Fruit fly (Drosophila melanogaster) whole organism, wandering third instar larva: ENCODE data around the gene CG33303.

Experiments used
- Abd-B ChIP-seq: fragments of >200 bp; optimal IDR thresholded peaks from 2 replicates; lab custom pipeline; 2017; ENCODE audit warnings: missing biosample characterization, missing genetic modification characterization
- CG32264 ChIP-seq: fragments of 200-800 bp; sonication (Bioruptor generic); optimal IDR thresholded peaks from 2 replicates; lab custom pipeline; 2016; ENCODE audit warnings: missing biosample characterization, missing genetic modification characterization
- CG9705 ChIP-seq: fragments of 200-800 bp; sonication (Bioruptor generic); optimal IDR thresholded peaks from 2 replicates; lab custom pipeline; 2018; ENCODE audit warnings: missing biosample characterization, mild to moderate bottlenecking, missing genetic modification characterization
- CrebA ChIP-seq: fragments of 200-800 bp; sonication (Bioruptor generic); optimal IDR thresholded peaks from 2 replicates; lab custom pipeline; 2016; ENCODE audit warnings: missing biosample characterization, mild to moderate bottlenecking, missing genetic modification characterization, borderline replicate concordance
- Dfd ChIP-seq: fragments of >200 bp; optimal IDR thresholded peaks from 2 replicates; lab custom pipeline; 2017; ENCODE audit warnings: missing biosample characterization, missing genetic modification characterization
- Dif ChIP-seq: fragments of 200-275, 200-300 bp; sonication (Bioruptor generic); optimal IDR thresholded peaks from 2 replicates; lab custom pipeline; 2018; ENCODE audit warnings: missing biosample characterization, missing genetic modification characterization; ENCODE audit not compliant: partially characterized antibody
- GATAd ChIP-seq: sonication (Bioruptor generic); optimal IDR thresholded peaks from 2 replicates; lab custom pipeline; 2016; ENCODE audit warnings: missing biosample characterization, missing genetic modification characterization
- HLH106 ChIP-seq: fragments of 200-800 bp; optimal IDR thresholded peaks from 3 replicates; lab custom pipeline; 2019; ENCODE audit warnings: missing biosample characterization, mild to moderate bottlenecking, missing genetic modification characterization, moderate library complexity
- Hnf4 ChIP-seq: fragments of 200-800 bp; sonication (Bioruptor generic); optimal IDR thresholded peaks from 2 replicates; lab custom pipeline; 2016; ENCODE audit warnings: missing biosample characterization, mild to moderate bottlenecking, missing genetic modification characterization
- Hr78 ChIP-seq: fragments of >200 bp; optimal IDR thresholded peaks from 2 replicates; lab custom pipeline; 2017; ENCODE audit warnings: missing biosample characterization, missing genetic modification characterization
- Hr83 ChIP-seq: fragments of 200-300 bp; sonication (Bioruptor generic); optimal IDR thresholded peaks from 2 replicates; lab custom pipeline; 2016; ENCODE audit warnings: missing biosample characterization, mild to moderate bottlenecking, missing genetic modification characterization, moderate library complexity; ENCODE audit not compliant: poor library complexity, severe bottlenecking
- Jra ChIP-seq: sonication (Bioruptor generic); optimal IDR thresholded peaks from 2 replicates; lab custom pipeline; 2016; ENCODE audit warnings: missing biosample characterization, missing genetic modification characterization
- Mio ChIP-seq: sonication (Bioruptor generic); optimal IDR thresholded peaks from 2 replicates; lab custom pipeline; 2016; ENCODE audit warnings: missing biosample characterization, missing genetic modification characterization
- Myc ChIP-seq: fragments of >200 bp; optimal IDR thresholded peaks from 2 replicates; lab custom pipeline; 2017
- N ChIP-seq: fragments of >200 bp; optimal IDR thresholded peaks from 2 replicates; lab custom pipeline; 2018; ENCODE audit warnings: missing biosample characterization, missing external identifiers, missing genetic modification characterization
- Rel ChIP-seq, 2 experiments: fragments of 200-800 bp; sonication (Bioruptor generic) in 1 of 2; optimal IDR thresholded peaks; 2 replicates in 1 of 2; 3 replicates in 1 of 2; lab custom pipeline; 2016 to 2019; ENCODE audit warnings: mild to moderate bottlenecking in 2 of 2, missing biosample characterization in 2 of 2, missing genetic modification characterization in 2 of 2, moderate library complexity in 1 of 2
- Sp1 ChIP-seq: fragments of 200-800 bp; sonication (Bioruptor generic); optimal IDR thresholded peaks from 3 replicates; lab custom pipeline; 2019; ENCODE audit warnings: missing biosample characterization, mild to moderate bottlenecking, missing genetic modification characterization, moderate library complexity
- Vsx2 ChIP-seq: fragments of 200-300, 225-300 bp; sonication (Bioruptor generic); optimal IDR thresholded peaks from 2 replicates; lab custom pipeline; 2018; ENCODE audit warnings: missing biosample characterization, missing genetic modification characterization; ENCODE audit not compliant: partially characterized antibody
- br ChIP-seq: fragments of 200-800 bp; sonication (Bioruptor generic); optimal IDR thresholded peaks from 2 replicates; lab custom pipeline; 2016; ENCODE audit warnings: missing biosample characterization, missing genetic modification characterization
- brk ChIP-seq: fragments of 200-800 bp; sonication (Bioruptor generic); optimal IDR thresholded peaks from 2 replicates; lab custom pipeline; 2016; ENCODE audit warnings: missing biosample characterization, mild to moderate bottlenecking, missing genetic modification characterization
- ey ChIP-seq: fragments of 200-800 bp; sonication (Bioruptor generic); optimal IDR thresholded peaks from 2 replicates; lab custom pipeline; 2016; ENCODE audit warnings: missing biosample characterization, missing genetic modification characterization
- fru ChIP-seq: fragments of 200-800 bp; sonication (Bioruptor generic); optimal IDR thresholded peaks from 3 replicates; lab custom pipeline; 2016; ENCODE audit warnings: missing biosample characterization, mild to moderate bottlenecking, missing genetic modification characterization
- jim ChIP-seq: fragments of 175-275, 200-325 bp; sonication (Bioruptor generic); optimal IDR thresholded peaks from 2 replicates; lab custom pipeline; 2016; ENCODE audit warnings: missing biosample characterization, mild to moderate bottlenecking, missing genetic modification characterization
- lola ChIP-seq: fragments of >200 bp; optimal IDR thresholded peaks from 2 replicates; lab custom pipeline; 2017; ENCODE audit warnings: missing biosample characterization, missing genetic modification characterization
- pan ChIP-seq: fragments of >200 bp; optimal IDR thresholded peaks from 2 replicates; lab custom pipeline; 2017
- psq ChIP-seq: fragments of 200-800 bp; sonication (Bioruptor generic); optimal IDR thresholded peaks from 3 replicates; lab custom pipeline; 2017; ENCODE audit warnings: missing biosample characterization, mild to moderate bottlenecking, missing genetic modification characterization, moderate library complexity
- rgr ChIP-seq: fragments of 200-800 bp; sonication (Bioruptor generic); optimal IDR thresholded peaks from 3 replicates; lab custom pipeline; 2016; ENCODE audit warnings: missing biosample characterization, mild to moderate bottlenecking, missing genetic modification characterization
- sage ChIP-seq: fragments of 200-800 bp; sonication (Bioruptor generic); optimal IDR thresholded peaks from 2 replicates; lab custom pipeline; 2016; ENCODE audit warnings: missing biosample characterization, mild to moderate bottlenecking, missing genetic modification characterization
- sv ChIP-seq: fragments of 200-800 bp; sonication (Bioruptor generic); optimal IDR thresholded peaks from 3 replicates; lab custom pipeline; 2016; ENCODE audit warnings: missing biosample characterization, missing genetic modification characterization
- tai ChIP-seq: sonication (Bioruptor generic); optimal IDR thresholded peaks from 2 replicates; lab custom pipeline; 2016; ENCODE audit warnings: missing biosample characterization, missing genetic modification characterization
- usp ChIP-seq: fragments of >200 bp; optimal IDR thresholded peaks from 2 replicates; lab custom pipeline; 2017; ENCODE audit warnings: missing biosample characterization, missing genetic modification characterization
- woc ChIP-seq: sonication (Bioruptor generic); optimal IDR thresholded peaks from 2 replicates; lab custom pipeline; 2016; ENCODE audit warnings: missing biosample characterization, mild to moderate bottlenecking, missing genetic modification characterization

The CG33303 gene

dm6 chr2L:10379865-10380264 is 4.3 kb upstream of the CG33303 start, which contains the start of gene gny:
gny (plus strand) TSS chr2L:10380103.
- TF ChIP-seq tai (GFP tag; lab: Kevin White, UChicago) (no peak), usp (GFP tag; lab: Kevin White, UChicago) (no peak), sage (no peak), Rel (GFP tag; optimal IDR thresholded peaks at IDR 0.05; lab: Kevin White, UChicago) (no peak), Rel (tag; optimal IDR thresholded peaks at IDR 0.05; lab: Kevin White, UChicago) (peak; percentile 1)

- TF ChIP-seq Dfd (GFP tag; lab: Kevin White, UChicago) (no peak), CG32264 (GFP tag; lab: Kevin White, UChicago) (no peak), Dif (GFP tag; lab: Kevin White, UChicago) (no peak), GATAd (GFP tag; lab: Kevin White, UChicago) (no peak), Sp1 (GFP tag; lab: Kevin White, UChicago) (no peak), jim (GFP tag; lab: Kevin White, UChicago) (no peak), Hr78 (no peak), pan (lab: Kevin White, UChicago) (no peak), rgr (GFP tag; lab: Kevin White, UChicago) (no peak), Mio (GFP tag; lab: Kevin White, UChicago) (no peak), CG9705 (no peak), woc (GFP tag; lab: Kevin White, UChicago) (no peak), ey (GFP tag; lab: Kevin White, UChicago) (no peak), Myc (lab: Kevin White, UChicago) (no peak), br (GFP tag; lab: Kevin White, UChicago) (no peak), lola (GFP tag; lab: Kevin White, UChicago) (no peak), tai (GFP tag; lab: Kevin White, UChicago) (no peak), fru (GFP tag; lab: Kevin White, UChicago) (no peak), Abd-B (GFP tag; lab: Kevin White, UChicago) (no peak)
Observed at dm6 chr2L:10378631-10379030, 3.1 kb upstream of the CG33303 start.

dm6 chr2L:10376276-10376675 is 719 bp upstream of the CG33303 start:
- TF ChIP-seq N (GFP tag; lab: Kevin White, UChicago) = no peak
- TF ChIP-seq sage = no peak
- no peak for TF ChIP-seq Hr83 (GFP tag; lab: Kevin White, UChicago)
- no peak for TF ChIP-seq pan (lab: Kevin White, UChicago)
- TF ChIP-seq br (GFP tag; lab: Kevin White, UChicago) = no peak
- no peak for TF ChIP-seq woc (GFP tag; lab: Kevin White, UChicago)
- no peak for TF ChIP-seq brk (GFP tag; lab: Kevin White, UChicago)
- TF ChIP-seq Jra (GFP tag; lab: Kevin White, UChicago) = no peak
- no peak for TF ChIP-seq CG9705

dm6 chr2L:10373605-10374269 is 1.8 kb downstream of the CG33303 start, which contains the start of gene rho-5:
rho-5 (minus strand) TSS chr2L:10373900.
- TF ChIP-seq woc (GFP tag; lab: Kevin White, UChicago) = no peak
- TF ChIP-seq HLH106 (tag; lab: Kevin White, UChicago) = no peak
- TF ChIP-seq Dfd (GFP tag; lab: Kevin White, UChicago) = no peak
- TF ChIP-seq Hnf4 = no peak
- TF ChIP-seq Myc (lab: Kevin White, UChicago) = no peak
- no peak for TF ChIP-seq brk (GFP tag; lab: Kevin White, UChicago)
- no peak for TF ChIP-seq tai (GFP tag; lab: Kevin White, UChicago)
- TF ChIP-seq CrebA (GFP tag; lab: Kevin White, UChicago) = no peak
- no peak for TF ChIP-seq psq (GFP tag; lab: Kevin White, UChicago)
- TF ChIP-seq fru (GFP tag; lab: Kevin White, UChicago) = no peak
- no peak for TF ChIP-seq ey (GFP tag; lab: Kevin White, UChicago)
- no peak for TF ChIP-seq Dif (GFP tag; lab: Kevin White, UChicago)
- no peak for TF ChIP-seq usp (GFP tag; lab: Kevin White, UChicago)
- no peak for TF ChIP-seq CG32264 (GFP tag; lab: Kevin White, UChicago)
- no peak for TF ChIP-seq Vsx2 (GFP tag; lab: Kevin White, UChicago)
- no peak for TF ChIP-seq sv (GFP tag; lab: Kevin White, UChicago)
- no peak for TF ChIP-seq lola (GFP tag; lab: Kevin White, UChicago)
- no peak for TF ChIP-seq pan (lab: Kevin White, UChicago)
